Worm (Caenorhabditis elegans) whole organism, L1 larva: Measurements from ENCODE around the gene F59A7.2.

ENCODE experiments used
- C04F5.9 ChIP-seq: sonication (generic microtip); optimal IDR thresholded peaks from 2 replicates; lab custom pipeline; 2016; ENCODE audit warnings: missing genetic modification characterization, missing compliant biosample characterization
- C16A3.4 ChIP-seq: fragments of 150-350 bp; optimal IDR thresholded peaks from 2 replicates; lab custom pipeline; 2014; ENCODE audit warnings: missing biosample characterization, missing genetic modification characterization
- C34B4.2 ChIP-seq: sonication (generic microtip); optimal IDR thresholded peaks from 2 replicates; lab custom pipeline; 2017; ENCODE audit warnings: mild to moderate bottlenecking, missing genetic modification characterization, missing compliant biosample characterization
- F16B12.6 ChIP-seq: fragments of 150-350 bp; optimal IDR thresholded peaks from 2 replicates; lab custom pipeline; 2014; ENCODE audit warnings: missing biosample characterization, missing genetic modification characterization
- Y116A8C.19 ChIP-seq: sonication (generic microtip); optimal IDR thresholded peaks from 2 replicates; lab custom pipeline; 2016; ENCODE audit warnings: missing compliant biosample characterization, missing genetic modification characterization, borderline replicate concordance
- aha-1 ChIP-seq: fragments of 150-350 bp; optimal IDR thresholded peaks from 2 replicates; lab custom pipeline; 2014; ENCODE audit warnings: missing biosample characterization, missing genetic modification characterization
- ceh-8 ChIP-seq: fragments of 200-800 bp; sonication (Bioruptor generic); optimal IDR thresholded peaks from 2 replicates; lab custom pipeline; 2018; ENCODE audit warnings: mild to moderate bottlenecking, missing genetic modification characterization, moderate library complexity, missing compliant biosample characterization
- ceh-82 ChIP-seq, 3 experiments: fragments of 150-350 bp in 1 of 3; sonication (generic microtip) in 2 of 3; optimal IDR thresholded peaks; 2 replicates each; lab custom pipeline; 2014 to 2017; ENCODE audit warnings: missing biosample characterization in 3 of 3, missing genetic modification characterization in 3 of 3
- ceh-88 ChIP-seq: fragments of 200-800 bp; sonication (Bioruptor generic); IDR thresholded peaks from 2 replicates; pipeline ENCODE4 v1.3.6; 2022; ENCODE audit warnings: missing genetic modification characterization, missing compliant biosample characterization
- ces-1 ChIP-seq: fragments of 150-350 bp; optimal IDR thresholded peaks from 2 replicates; lab custom pipeline; 2014; ENCODE audit warnings: missing biosample characterization, missing genetic modification reagents, missing genetic modification characterization
- dsc-1 ChIP-seq: sonication (generic microtip); optimal IDR thresholded peaks from 2 replicates; lab custom pipeline; 2016; ENCODE audit warnings: mild to moderate bottlenecking, missing genetic modification characterization, missing compliant biosample characterization
- efl-1 ChIP-seq, 4 experiments: fragments of 150-350 bp; optimal IDR thresholded peaks in 3 of 4; peaks in 1 of 4; 1 replicate in 1 of 4; 2 replicates in 3 of 4; lab custom pipeline; 2014; ENCODE audit warnings: missing biosample characterization in 2 of 4, missing genetic modification characterization in 2 of 4, missing genetic modification reagents in 2 of 4
- egl-13 ChIP-seq: sonication (generic microtip); optimal IDR thresholded peaks from 2 replicates; lab custom pipeline; 2016; ENCODE audit warnings: missing genotype, missing genetic modification reagents, missing genetic modification characterization, missing compliant biosample characterization
- fkh-10 ChIP-seq: sonication (generic microtip); optimal IDR thresholded peaks from 2 replicates; lab custom pipeline; 2017; ENCODE audit warnings: missing biosample characterization, missing genetic modification reagents, missing genetic modification characterization
- fkh-4 ChIP-seq: sonication (generic microtip); optimal IDR thresholded peaks from 2 replicates; lab custom pipeline; 2016; ENCODE audit warnings: missing compliant biosample characterization, missing genetic modification characterization, borderline replicate concordance
- fkh-8 ChIP-seq: sonication (generic microtip); optimal IDR thresholded peaks from 2 replicates; lab custom pipeline; 2016; ENCODE audit warnings: mild to moderate bottlenecking, missing genetic modification characterization, missing compliant biosample characterization
- hlh-17 ChIP-seq: fragments of 200-800 bp; sonication (Bioruptor generic); optimal IDR thresholded peaks from 2 replicates; lab custom pipeline; 2018; ENCODE audit warnings: missing genetic modification characterization, mild to moderate bottlenecking, missing compliant biosample characterization, moderate library complexity, borderline replicate concordance
- irx-1 ChIP-seq: sonication (generic microtip); optimal IDR thresholded peaks from 2 replicates; lab custom pipeline; 2016; ENCODE audit warnings: missing genetic modification characterization, missing compliant biosample characterization
- isw-1 ChIP-seq: fragments of 200-800 bp; sonication (Bioruptor generic); IDR thresholded peaks from 2 replicates; pipeline ENCODE4 v1.3.6; 2022; ENCODE audit warnings: missing genetic modification characterization, missing compliant biosample characterization
- jun-1 ChIP-seq: fragments of 150-350 bp; optimal IDR thresholded peaks from 2 replicates; lab custom pipeline; 2014; ENCODE audit warnings: missing biosample characterization, missing genetic modification reagents, missing genetic modification characterization
- lin-14 ChIP-seq: fragments of 200-800 bp; sonication (Bioruptor generic); optimal IDR thresholded peaks from 2 replicates; lab custom pipeline; 2018; ENCODE audit warnings: mild to moderate bottlenecking, missing genetic modification characterization, moderate library complexity, missing compliant biosample characterization
- lin-15B ChIP-seq: fragments of 150-350 bp; sonication (generic microtip); optimal IDR thresholded peaks from 3 replicates; lab custom pipeline; 2014; ENCODE audit warnings: missing biosample characterization, missing genetic modification characterization
- lin-35 ChIP-seq, 2 experiments: fragments of 150-350 bp; optimal IDR thresholded peaks; 2 replicates each; lab custom pipeline; 2014; ENCODE audit warnings: missing biosample characterization in 2 of 2, missing genetic modification characterization in 2 of 2, missing genetic modification reagents in 2 of 2
- lin-39 ChIP-seq: fragments of 150-350 bp; optimal IDR thresholded peaks from 2 replicates; lab custom pipeline; 2014; ENCODE audit warnings: missing biosample characterization, missing genetic modification reagents, missing genetic modification characterization
- lsy-2 ChIP-seq, 2 experiments: fragments of 150-350 bp; optimal IDR thresholded peaks; 2 replicates each; lab custom pipeline; 2014; ENCODE audit warnings: missing biosample characterization in 2 of 2, missing genetic modification characterization in 2 of 2
- mef-2 ChIP-seq: fragments of 150-350 bp; optimal IDR thresholded peaks from 2 replicates; lab custom pipeline; 2014; ENCODE audit warnings: missing biosample characterization, missing genetic modification characterization
- nhr-11 ChIP-seq: fragments of 150-350 bp; optimal IDR thresholded peaks from 2 replicates; lab custom pipeline; 2014; ENCODE audit warnings: missing biosample characterization, missing genetic modification characterization
- nhr-12 ChIP-seq: sonication (generic microtip); optimal IDR thresholded peaks from 2 replicates; lab custom pipeline; 2017; ENCODE audit warnings: missing biosample characterization, missing genetic modification characterization
- nhr-19 ChIP-seq: fragments of 200-800 bp; sonication (Bioruptor generic); conservative IDR thresholded peaks from 2 replicates; pipeline ENCODE4 v1.3.6; 2022; ENCODE audit warnings: missing genetic modification characterization, missing compliant biosample characterization
- nhr-20 ChIP-seq: sonication (generic microtip); optimal IDR thresholded peaks from 2 replicates; lab custom pipeline; 2016; ENCODE audit warnings: mild to moderate bottlenecking, missing genetic modification characterization, missing compliant biosample characterization
- nhr-237 ChIP-seq: fragments of 150-350 bp; optimal IDR thresholded peaks from 2 replicates; lab custom pipeline; 2014; ENCODE audit warnings: missing biosample characterization, missing genetic modification characterization
- nhr-71 ChIP-seq: sonication (generic microtip); optimal IDR thresholded peaks from 2 replicates; lab custom pipeline; 2016; ENCODE audit warnings: mild to moderate bottlenecking, missing genetic modification characterization, moderate library complexity, missing compliant biosample characterization
- nhr-84 ChIP-seq: sonication (generic microtip); optimal IDR thresholded peaks from 2 replicates; lab custom pipeline; 2017; ENCODE audit warnings: missing biosample characterization, missing genetic modification characterization
- nhr-85 ChIP-seq: sonication (generic microtip); peaks from one replicate; lab custom pipeline; 2016; ENCODE audit warnings: missing genetic modification characterization, inconsistent platforms, missing compliant biosample characterization
- skn-1 ChIP-seq: fragments of 150-350 bp; optimal IDR thresholded peaks from 2 replicates; lab custom pipeline; 2014; ENCODE audit warnings: missing biosample characterization, missing genetic modification characterization
- snpc-4 ChIP-seq: fragments of 150-350 bp; optimal IDR thresholded peaks from 2 replicates; lab custom pipeline; 2014; ENCODE audit warnings: missing biosample characterization, missing genetic modification characterization
- snu-23 ChIP-seq: sonication (generic microtip); optimal IDR thresholded peaks from 2 replicates; lab custom pipeline; 2016; ENCODE audit warnings: missing genetic modification characterization, missing compliant biosample characterization
- sox-4 ChIP-seq: sonication (generic microtip); optimal IDR thresholded peaks from 2 replicates; lab custom pipeline; 2016; ENCODE audit warnings: missing genetic modification characterization, missing compliant biosample characterization
- sptf-1 ChIP-seq: fragments of 150-350 bp; optimal IDR thresholded peaks from 2 replicates; lab custom pipeline; 2014; ENCODE audit warnings: missing biosample characterization, missing genetic modification characterization
- tlp-1 ChIP-seq: fragments of 150-350 bp; optimal IDR thresholded peaks from 2 replicates; lab custom pipeline; 2014; ENCODE audit warnings: missing biosample characterization, missing genetic modification characterization
- unc-62 ChIP-seq: fragments of 150-350 bp; optimal IDR thresholded peaks from 2 replicates; lab custom pipeline; 2014; ENCODE audit warnings: missing biosample characterization, missing genetic modification reagents, missing genetic modification characterization
- unc-98 ChIP-seq: fragments of 200-800 bp; sonication (Bioruptor generic); IDR thresholded peaks from 2 replicates; pipeline ENCODE4 v1.3.6; 2022; ENCODE audit warnings: missing genetic modification characterization, missing compliant biosample characterization
- xbp-1 ChIP-seq: sonication (generic microtip); optimal IDR thresholded peaks from 2 replicates; lab custom pipeline; 2016; ENCODE audit warnings: missing genetic modification characterization, missing compliant biosample characterization
- zag-1 ChIP-seq: fragments of 150-350 bp; optimal IDR thresholded peaks from 2 replicates; lab custom pipeline; 2014; ENCODE audit warnings: missing biosample characterization, missing genetic modification characterization
- zip-4 ChIP-seq: fragments of 200-800 bp; sonication (Bioruptor generic); optimal IDR thresholded peaks from 2 replicates; lab custom pipeline; 2018; ENCODE audit warnings: mild to moderate bottlenecking, missing genetic modification characterization, moderate library complexity, missing compliant biosample characterization
- ztf-11 ChIP-seq, 2 experiments: sonication (generic microtip); optimal IDR thresholded peaks; 2 replicates each; lab custom pipeline; 2016 to 2017; ENCODE audit warnings: missing genetic modification characterization in 2 of 2, missing biosample characterization in 1 of 2, missing compliant biosample characterization in 1 of 2

F59A7.2 gene

DNA sequence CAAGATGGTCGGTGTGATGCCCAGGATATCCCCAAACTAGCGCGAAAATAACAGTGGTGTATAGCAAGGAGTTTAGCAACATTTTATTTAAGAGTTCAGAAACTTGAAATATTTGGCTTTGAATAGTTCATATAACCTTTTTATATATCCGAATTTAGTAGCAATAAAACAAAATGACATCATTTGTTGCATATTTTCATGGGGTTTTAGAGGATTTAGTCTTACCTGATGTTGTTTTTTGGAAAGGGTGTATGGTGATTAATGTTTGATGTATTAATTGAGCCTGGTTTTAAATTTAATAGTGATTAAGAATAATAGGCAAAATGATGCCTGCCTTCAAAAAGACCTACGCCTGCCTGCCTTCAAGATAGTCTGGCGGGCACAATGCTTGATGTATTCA, at the start of gene F59A7.2:
Gene F59A7.2 (minus strand): TSS at position 101 of the 400 bp plus-strand sequence.
- no peak for TF ChIP-seq nhr-11 (tag; lab: Kevin White, UChicago)
- TF ChIP-seq jun-1 (tag; lab: Kevin White, UChicago): no peak
- TF ChIP-seq zip-4 (GFP tag; lab: Kevin White, UChicago): no peak
- TF ChIP-seq ces-1: no peak
- TF ChIP-seq, all 84 proteins: peak for 0

DNA sequence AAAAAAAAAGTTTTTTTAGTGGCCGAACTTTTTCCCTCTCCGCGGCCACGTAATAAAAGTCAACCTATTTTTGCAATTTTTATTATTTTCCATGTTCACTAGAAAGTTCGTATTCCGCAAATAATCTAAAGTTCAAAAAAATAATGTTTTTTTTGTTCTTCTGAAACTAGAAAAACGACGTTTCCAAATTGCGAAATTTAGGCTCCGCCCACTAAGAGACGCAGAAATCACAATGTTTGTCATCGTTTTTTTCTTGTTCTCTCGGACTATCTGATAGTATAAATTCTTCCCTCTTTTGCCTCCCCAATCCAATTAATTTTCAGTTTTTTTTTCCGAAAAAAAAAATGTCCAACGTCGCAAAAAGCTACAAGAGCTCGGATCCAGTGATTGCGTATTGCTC, 41.0 kb upstream of the F59A7.2 start, which contains the start of gene comt-3:
Gene comt-3 (plus strand): TSS at position 214 of the 400 bp plus-strand sequence.
- TF ChIP-seq zip-4 (GFP tag; lab: Kevin White, UChicago) (peak; percentile 22), C34B4.2 (tag; lab: Kevin White, UChicago) (no peak), nhr-71 (tag; lab: Kevin White, UChicago) (peak; percentile 8), ceh-82 (tag; optimal IDR thresholded peaks at IDR 0.05; lab: Kevin White, UChicago) (no peak), skn-1 (tag; lab: Kevin White, UChicago) (peak; percentile 99), efl-1 (optimal IDR thresholded peaks at IDR 0.05; lab: Kevin White, UChicago) (no peak), efl-1 (GFP tag; optimal IDR thresholded peaks at IDR 0.05 in 1 of 2; lab: Kevin White, UChicago) (peak in 1 of 2 experiments; percentile 24), ztf-11 (tag; optimal IDR thresholded peaks at IDR 0.05; lab: Kevin White, UChicago) (no peak), nhr-20 (tag; lab: Kevin White, UChicago) (peak; percentile 39), lin-35 (GFP tag; optimal IDR thresholded peaks at IDR 0.05; lab: Kevin White, UChicago) (peak in 1 of 2 experiments; percentile 3)

DNA sequence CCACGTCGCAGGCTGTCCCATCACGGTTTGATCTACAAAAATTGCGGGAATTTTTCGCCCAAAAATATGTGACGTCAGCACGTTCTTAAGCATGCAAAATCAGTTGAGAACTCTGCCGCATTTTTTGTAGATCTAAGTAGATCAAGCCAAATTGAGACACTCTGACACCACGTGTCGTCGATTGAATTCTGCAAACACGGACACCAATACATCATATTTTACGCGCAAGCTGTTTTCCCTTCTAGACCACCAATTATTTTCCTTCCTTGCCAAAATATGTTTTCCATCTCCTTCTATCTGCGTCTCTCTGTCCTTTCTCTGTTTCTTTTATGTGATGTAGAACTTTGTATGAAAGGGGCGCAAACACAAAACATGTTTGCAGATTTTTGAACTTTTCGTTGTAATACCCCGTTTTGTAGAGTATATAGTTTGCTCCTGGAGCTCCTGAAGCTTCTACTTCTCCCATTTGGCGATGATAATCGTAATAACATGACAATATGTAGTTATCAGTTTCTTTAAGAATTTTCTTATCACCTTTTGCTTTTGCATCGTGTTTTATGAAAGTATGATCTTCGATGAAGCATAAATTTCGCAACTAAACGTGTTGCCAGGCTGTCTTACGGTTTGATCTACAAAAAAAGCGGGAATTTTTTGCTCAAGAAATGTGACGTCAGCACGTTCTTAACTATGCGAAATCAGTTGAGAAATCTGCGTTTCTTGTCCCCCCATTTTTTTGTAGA, 39.6 kb upstream of the F59A7.2 start:
- TF ChIP-seq nhr-19 (GFP tag; lab: Robert Waterston, UW): no peak
- no peak for TF ChIP-seq Y116A8C.19 (tag; lab: Kevin White, UChicago)
- no peak for TF ChIP-seq isw-1 (GFP tag; lab: Robert Waterston, UW)
- TF ChIP-seq xbp-1: no peak
- peak; percentile 33 for TF ChIP-seq snu-23 (GFP tag; lab: Kevin White, UChicago)
- no peak for TF ChIP-seq ceh-88
- TF ChIP-seq jun-1 (tag; lab: Kevin White, UChicago): no peak
- no peak for TF ChIP-seq ceh-82 (tag; optimal IDR thresholded peaks at IDR 0.05; lab: Kevin White, UChicago)
- TF ChIP-seq lin-14 (GFP tag; lab: Kevin White, UChicago): peak; percentile 87
- TF ChIP-seq sox-4 (tag; lab: Kevin White, UChicago): no peak
- TF ChIP-seq sptf-1 (tag; lab: Kevin White, UChicago): no peak
- no peak for TF ChIP-seq nhr-237 (tag; lab: Kevin White, UChicago)
- TF ChIP-seq fkh-10 (GFP tag; lab: Kevin White, UChicago): no peak
- TF ChIP-seq nhr-12: no peak
- peak; percentile 33 for TF ChIP-seq nhr-20 (tag; lab: Kevin White, UChicago)
- TF ChIP-seq lin-15B: no peak
- TF ChIP-seq skn-1 (tag; lab: Kevin White, UChicago): no peak
- TF ChIP-seq snpc-4 (tag; lab: Kevin White, UChicago): no peak
- TF ChIP-seq F16B12.6 (tag; lab: Kevin White, UChicago): peak; percentile 60
- TF ChIP-seq nhr-84 (tag; lab: Kevin White, UChicago): no peak
- TF ChIP-seq fkh-4 (tag; lab: Kevin White, UChicago): no peak
- TF ChIP-seq aha-1 (tag; lab: Kevin White, UChicago): no peak
- no peak for TF ChIP-seq C16A3.4 (tag; lab: Kevin White, UChicago)
- TF ChIP-seq irx-1: no peak
- TF ChIP-seq fkh-8 (tag; lab: Kevin White, UChicago): peak; percentile 15
- TF ChIP-seq lsy-2 (tag; optimal IDR thresholded peaks at IDR 0.05; lab: Kevin White, UChicago): peak in 1 of 2 experiments; percentile 20
- no peak for TF ChIP-seq zag-1
- no peak for TF ChIP-seq ceh-8 (GFP tag; lab: Kevin White, UChicago)
- TF ChIP-seq nhr-85 (tag; lab: Kevin White, UChicago): peak; percentile 56
- no peak for TF ChIP-seq lin-39
- no peak for TF ChIP-seq hlh-17 (GFP tag; lab: Kevin White, UChicago)
- TF ChIP-seq egl-13 (tag; lab: Kevin White, UChicago): no peak
- TF ChIP-seq nhr-11 (tag; lab: Kevin White, UChicago): no peak
- no peak for TF ChIP-seq unc-62 (GFP tag; lab: Kevin White, UChicago)
- peak; percentile 8 for TF ChIP-seq nhr-71 (tag; lab: Kevin White, UChicago)
- TF ChIP-seq unc-98 (GFP tag; lab: Robert Waterston, UW): no peak
- no peak for TF ChIP-seq C04F5.9 (tag; lab: Kevin White, UChicago)
- TF ChIP-seq dsc-1 (tag; lab: Kevin White, UChicago): peak; percentile 15
- no peak for TF ChIP-seq tlp-1 (tag; lab: Kevin White, UChicago)
- TF ChIP-seq efl-1 (optimal IDR thresholded peaks at IDR 0.05; lab: Kevin White, UChicago): peak; percentile 17 to 19
- no peak for TF ChIP-seq efl-1 (GFP tag; optimal IDR thresholded peaks at IDR 0.05 in 1 of 2; lab: Kevin White, UChicago)
- TF ChIP-seq mef-2 (tag; lab: Kevin White, UChicago): no peak
